Fruit fly (Drosophila melanogaster) whole organism, embryonic: Measurements from ENCODE around the gene SoYb.

ENCODE experiments used
- Bgb ChIP-seq: fragments of 200-800 bp; sonication (Bioruptor generic); IDR thresholded peaks from 2 replicates; pipeline ENCODE4 v1.3.6; 2022; ENCODE audit warnings: missing biosample characterization, missing genetic modification characterization; ENCODE audit not compliant: partially characterized antibody
- CG10209 ChIP-seq: fragments of 200-800 bp; sonication (Bioruptor generic); optimal IDR thresholded peaks from 3 replicates; lab custom pipeline; 2017; ENCODE audit warnings: missing biosample characterization, mild to moderate bottlenecking, missing genetic modification characterization, missing genetic modification reagents
- CG1024 ChIP-seq: fragments of 200-800 bp; sonication (Bioruptor generic); IDR thresholded peaks from 2 replicates; pipeline ENCODE4 v1.3.6; 2022; ENCODE audit warnings: missing biosample characterization, missing genetic modification characterization
- CG11085 ChIP-seq: fragments of 200-800 bp; sonication (Bioruptor generic); IDR thresholded peaks from 2 replicates; pipeline ENCODE4 v1.3.6; 2022; ENCODE audit warnings: missing biosample characterization, missing genetic modification characterization
- CG11398 ChIP-seq: fragments of 200-800 bp; sonication (Bioruptor generic); optimal IDR thresholded peaks from 2 replicates; lab custom pipeline; 2016; ENCODE audit warnings: missing biosample characterization, missing genetic modification characterization
- CG11456 ChIP-seq: fragments of 200-800 bp; sonication (Bioruptor generic); IDR thresholded peaks from 3 replicates; pipeline ENCODE4 v1.3.6; 2022; ENCODE audit warnings: missing biosample characterization, missing genetic modification characterization
- CG12391 ChIP-seq: fragments of 200-800 bp; sonication (Bioruptor generic); optimal IDR thresholded peaks from 3 replicates; lab custom pipeline; 2018; ENCODE audit warnings: missing biosample characterization, mild to moderate bottlenecking, missing genetic modification characterization, moderate library complexity
- CG15696 ChIP-seq: fragments of 200-800 bp; sonication (Bioruptor generic); optimal IDR thresholded peaks from 2 replicates; lab custom pipeline; 2019; ENCODE audit warnings: missing biosample characterization, mild to moderate bottlenecking, missing genetic modification characterization, moderate library complexity
- CG17802 ChIP-seq: fragments of 200-800 bp; sonication (Bioruptor generic); optimal IDR thresholded peaks from 2 replicates; lab custom pipeline; 2018; ENCODE audit warnings: missing biosample characterization, mild to moderate bottlenecking, missing genetic modification characterization, moderate library complexity
- CG18764 ChIP-seq: fragments of 200-800 bp; sonication (Bioruptor generic); optimal IDR thresholded peaks from 3 replicates; lab custom pipeline; 2016; ENCODE audit warnings: missing biosample characterization, missing genetic modification characterization
- CG2202 ChIP-seq: fragments of 200-800 bp; sonication (Bioruptor generic); optimal IDR thresholded peaks from 2 replicates; lab custom pipeline; 2018; ENCODE audit warnings: missing biosample characterization, mild to moderate bottlenecking, missing genetic modification characterization
- CG3281 ChIP-seq: fragments of 200-800 bp; sonication (Bioruptor generic); optimal IDR thresholded peaks from 3 replicates; lab custom pipeline; 2017; ENCODE audit warnings: missing biosample characterization, mild to moderate bottlenecking, missing genetic modification characterization
- CG5953 ChIP-seq: fragments of 200-800 bp; sonication (Bioruptor generic); IDR thresholded peaks from 2 replicates; pipeline ENCODE4 v1.3.6; 2022; ENCODE audit warnings: missing biosample characterization, missing genetic modification characterization
- CG7372 ChIP-seq: fragments of 200-800 bp; sonication (Bioruptor generic); IDR thresholded peaks from 2 replicates; pipeline ENCODE4 v1.3.6; 2022; ENCODE audit warnings: missing biosample characterization, missing genetic modification characterization
- CG7556 ChIP-seq: fragments of 200-800 bp; sonication (Bioruptor generic); optimal IDR thresholded peaks from 2 replicates; lab custom pipeline; 2017; ENCODE audit warnings: missing biosample characterization, mild to moderate bottlenecking, missing genetic modification characterization
- CG7786 ChIP-seq: fragments of 200-800 bp; sonication (Bioruptor generic); optimal IDR thresholded peaks from 2 replicates; lab custom pipeline; 2016; ENCODE audit warnings: missing biosample characterization, missing genetic modification characterization
- CG8388 ChIP-seq: fragments of 200-800 bp; sonication (Bioruptor generic); optimal IDR thresholded peaks from 2 replicates; lab custom pipeline; 2019; ENCODE audit warnings: missing biosample characterization, mild to moderate bottlenecking, missing genetic modification characterization, moderate library complexity
- CG8924 ChIP-seq: fragments of 200-800 bp; optimal IDR thresholded peaks from 3 replicates; lab custom pipeline; 2019; ENCODE audit warnings: missing biosample characterization, mild to moderate bottlenecking, missing genetic modification characterization, moderate library complexity
- CG9727 ChIP-seq: fragments of 200-800 bp; sonication (Bioruptor generic); optimal IDR thresholded peaks from 3 replicates; lab custom pipeline; 2017; ENCODE audit warnings: missing biosample characterization, mild to moderate bottlenecking, missing genetic modification characterization
- D19A ChIP-seq: fragments of 200-800 bp; optimal IDR thresholded peaks from 3 replicates; lab custom pipeline; 2019; ENCODE audit warnings: missing biosample characterization, mild to moderate bottlenecking, missing genetic modification characterization, moderate library complexity
- Drgx ChIP-seq: fragments of 200-800 bp; sonication (Bioruptor generic); IDR thresholded peaks from 2 replicates; pipeline ENCODE4 v1.3.6; 2022; ENCODE audit warnings: missing biosample characterization, missing genetic modification characterization
- Ets65A ChIP-seq: fragments of 200-800 bp; sonication (Bioruptor generic); peaks from one replicate; lab custom pipeline; 2016; ENCODE audit warnings: missing biosample characterization, missing genetic modification characterization
- HLH3B ChIP-seq: fragments of 200-800 bp; sonication (Bioruptor generic); IDR thresholded peaks from 2 replicates; pipeline ENCODE4 v1.3.6; 2022; ENCODE audit warnings: missing biosample characterization, missing genetic modification characterization
- Kr ChIP-seq: fragments of 200-800 bp; sonication (Bioruptor generic); optimal IDR thresholded peaks from 2 replicates; lab custom pipeline; 2017; ENCODE audit warnings: missing biosample characterization, mild to moderate bottlenecking, missing genetic modification characterization
- Nf-YB ChIP-seq: fragments of 200-800 bp; sonication (Bioruptor generic); optimal IDR thresholded peaks from 3 replicates; lab custom pipeline; 2019; ENCODE audit warnings: missing biosample characterization, mild to moderate bottlenecking, missing genetic modification characterization, moderate library complexity
- Oli ChIP-seq: fragments of 200-800 bp; sonication (Bioruptor generic); optimal IDR thresholded peaks from 2 replicates; lab custom pipeline; 2018; ENCODE audit warnings: missing biosample characterization, mild to moderate bottlenecking, missing genetic modification characterization, moderate library complexity
- Scr ChIP-seq: fragments of 200-800 bp; sonication (Bioruptor generic); IDR thresholded peaks from 2 replicates; pipeline ENCODE4 v1.3.6; 2022; ENCODE audit warnings: missing biosample characterization, missing genetic modification characterization; ENCODE audit not compliant: partially characterized antibody
- Sox100B ChIP-seq: fragments of 200-800 bp; sonication (Bioruptor generic); optimal IDR thresholded peaks from 3 replicates; lab custom pipeline; 2018; ENCODE audit warnings: missing biosample characterization, mild to moderate bottlenecking, missing genetic modification characterization
- ap ChIP-seq: fragments of 200-800 bp; sonication (Bioruptor generic); IDR thresholded peaks from 2 replicates; pipeline ENCODE4 v1.3.6; 2022; ENCODE audit warnings: missing biosample characterization, missing genetic modification characterization
- bsh ChIP-seq, 2 experiments: fragments of 200-800 bp; sonication (Bioruptor generic); optimal IDR thresholded peaks; 2 replicates each; lab custom pipeline; 2017 to 2018; ENCODE audit warnings: mild to moderate bottlenecking in 2 of 2, missing biosample characterization in 2 of 2, missing genetic modification characterization in 2 of 2, moderate library complexity in 1 of 2
- danr ChIP-seq: fragments of 200-800 bp; sonication (Bioruptor generic); IDR thresholded peaks from 2 replicates; pipeline ENCODE4 v1.3.6; 2022; ENCODE audit warnings: missing biosample characterization, missing genetic modification characterization
- dm ChIP-seq: fragments of 200-800 bp; sonication (Bioruptor generic); optimal IDR thresholded peaks from 3 replicates; lab custom pipeline; 2016; ENCODE audit warnings: missing biosample characterization, missing genetic modification characterization
- dpn ChIP-seq, 2 experiments: fragments of 200-800 bp; sonication (Bioruptor generic); optimal IDR thresholded peaks; 3 replicates each; lab custom pipeline; 2016; ENCODE audit warnings: missing biosample characterization in 2 of 2, missing genetic modification characterization in 2 of 2
- fu2 ChIP-seq: fragments of 200-800 bp; sonication (Bioruptor generic); optimal IDR thresholded peaks from 2 replicates; lab custom pipeline; 2016; ENCODE audit warnings: missing biosample characterization, missing genetic modification characterization
- gem ChIP-seq: fragments of 200-800 bp; sonication (Bioruptor generic); optimal IDR thresholded peaks from 2 replicates; lab custom pipeline; 2019; ENCODE audit warnings: missing biosample characterization, mild to moderate bottlenecking, missing genetic modification characterization, moderate library complexity
- gsb-n ChIP-seq: fragments of 200-800 bp; sonication (Bioruptor generic); optimal IDR thresholded peaks from 3 replicates; lab custom pipeline; 2018; ENCODE audit warnings: missing biosample characterization, mild to moderate bottlenecking, missing genetic modification characterization
- hkb ChIP-seq, 2 experiments: fragments of 200-800 bp in 1 of 2; fragments of >200 bp in 1 of 2; sonication (Bioruptor generic) in 1 of 2; IDR thresholded peaks in 1 of 2; optimal IDR thresholded peaks in 1 of 2; 2 replicates each; pipeline versions ENCODE4 v1.3.6 to Lab custom; 2017 to 2022; ENCODE audit warnings: missing biosample characterization in 1 of 2, missing genetic modification characterization in 1 of 2
- kah ChIP-seq: fragments of 200-800 bp; sonication (Bioruptor generic); optimal IDR thresholded peaks from 2 replicates; lab custom pipeline; 2018; ENCODE audit warnings: missing biosample characterization, mild to moderate bottlenecking, missing genetic modification characterization
- klu ChIP-seq: fragments of 200-800 bp; sonication (Bioruptor generic); IDR thresholded peaks from 2 replicates; pipeline ENCODE4 v1.3.6; 2022; ENCODE audit warnings: missing biosample characterization, missing genetic modification characterization
- luna ChIP-seq: fragments of 200-800 bp; sonication (Bioruptor generic); optimal IDR thresholded peaks from 2 replicates; lab custom pipeline; 2016; ENCODE audit warnings: missing biosample characterization, missing genetic modification characterization
- nmo ChIP-seq: fragments of 200-800 bp; sonication (Bioruptor generic); optimal IDR thresholded peaks from 2 replicates; lab custom pipeline; 2018; ENCODE audit warnings: missing biosample characterization, mild to moderate bottlenecking, missing genetic modification characterization, moderate library complexity
- nom ChIP-seq: fragments of 200-800 bp; sonication (Bioruptor generic); optimal IDR thresholded peaks from 2 replicates; lab custom pipeline; 2017; ENCODE audit warnings: missing biosample characterization, missing genetic modification characterization, mild to moderate bottlenecking, moderate library complexity, missing genetic modification reagents
- psq ChIP-seq: fragments of 200-800 bp; sonication (Bioruptor generic); optimal IDR thresholded peaks from 2 replicates; lab custom pipeline; 2017; ENCODE audit warnings: missing biosample characterization, missing genetic modification characterization
- sc ChIP-seq, 3 experiments: fragments of >200 bp in 2 of 3; fragments of 200-800 bp in 1 of 3; sonication (Bioruptor generic) in 1 of 3; optimal IDR thresholded peaks; 2 replicates in 2 of 3; 3 replicates in 1 of 3; lab custom pipeline; 2017; ENCODE audit warnings: mild to moderate bottlenecking in 1 of 3, missing biosample characterization in 1 of 3, missing genetic modification characterization in 1 of 3, missing genetic modification reagents in 1 of 3
- sima ChIP-seq: fragments of 200-800 bp; sonication (Bioruptor generic); optimal IDR thresholded peaks from 2 replicates; lab custom pipeline; 2016; ENCODE audit warnings: missing biosample characterization, missing genetic modification characterization
- vvl ChIP-seq: fragments of 200-800 bp; sonication (Bioruptor generic); IDR thresholded peaks from 2 replicates; pipeline ENCODE4 v1.3.6; 2022; ENCODE audit warnings: missing biosample characterization, missing genetic modification characterization
- wor ChIP-seq: fragments of 200-800 bp; sonication (Bioruptor generic); IDR thresholded peaks from 2 replicates; pipeline ENCODE4 v1.3.6; 2022; ENCODE audit warnings: missing biosample characterization, missing genetic modification characterization

SoYb gene

dm6 chr2L:9986402-9987350, 15.9 kb downstream of the SoYb start (continued):
- peak; percentile 33; the same call in 1 of the 2 replicates for TF ChIP-seq ap (GFP tag; lab: Robert Waterston, UW)
- peak; percentile 89 for TF ChIP-seq nom (GFP tag; lab: Kevin White, UChicago)
- no peak for TF ChIP-seq hkb (optimal IDR thresholded peaks at IDR 0.05; lab: Kevin White, UChicago)
- TF ChIP-seq hkb (GFP tag; IDR thresholded peaks at IDR 0.05; lab: Robert Waterston, UW), result peak; percentile 63
- peak; percentile 76 for TF ChIP-seq nmo
- peak; percentile 48 for TF ChIP-seq CG12391 (tag; lab: Kevin White, UChicago)
- no peak for TF ChIP-seq Scr (GFP tag; lab: Robert Waterston, UW)
- peak; percentile 34 for TF ChIP-seq CG2202 (tag; lab: Kevin White, UChicago)
- TF ChIP-seq Sox100B (GFP tag; lab: Kevin White, UChicago), result peak; percentile 47
- peak; percentile 95 for TF ChIP-seq Ets65A
- TF ChIP-seq CG5953, result peak; percentile 54; the same call in 1 of the 2 replicates
- TF ChIP-seq dpn (GFP tag; optimal IDR thresholded peaks at IDR 0.05; lab: Kevin White, UChicago), result peak; percentile 20 to 56
- TF ChIP-seq kah (GFP tag; lab: Kevin White, UChicago), result no peak
- TF ChIP-seq CG15696 (tag; lab: Kevin White, UChicago), result no peak
- TF ChIP-seq danr, result 0 out of 2 replicates have a peak, but pooled peaks have one; percentile 21
- peak; percentile 94 for TF ChIP-seq Drgx
- TF ChIP-seq CG8924 (tag; lab: Kevin White, UChicago), result peak; percentile 22
- TF ChIP-seq CG17802 (tag; lab: Kevin White, UChicago), result peak; percentile 55
- TF ChIP-seq bsh (GFP tag; optimal IDR thresholded peaks at IDR 0.05; lab: Kevin White, UChicago), result peak; percentile 79 to 83
- TF ChIP-seq CG3281 (GFP tag; lab: Kevin White, UChicago), result no peak
- TF ChIP-seq sima (GFP tag; lab: Kevin White, UChicago), result no peak
- peak; percentile 29 for TF ChIP-seq CG9727 (GFP tag; lab: Kevin White, UChicago)
- TF ChIP-seq gsb-n (tag; lab: Kevin White, UChicago), result peak; percentile 16
- TF ChIP-seq dm, result no peak
- no peak for TF ChIP-seq psq (GFP tag; lab: Kevin White, UChicago)
- TF ChIP-seq CG11398 (GFP tag; lab: Kevin White, UChicago), result no peak
- TF ChIP-seq gem (tag; lab: Kevin White, UChicago), result peak; percentile 63
- no peak for TF ChIP-seq Bgb
- TF ChIP-seq sc (optimal IDR thresholded peaks at IDR 0.05; lab: Kevin White, UChicago), result no peak
- peak; percentile 9 for TF ChIP-seq sc (GFP tag; optimal IDR thresholded peaks at IDR 0.05; lab: Kevin White, UChicago)
- TF ChIP-seq CG1024, result peak; percentile 70
- no peak for TF ChIP-seq luna (GFP tag; lab: Kevin White, UChicago)
- peak; percentile 87 for TF ChIP-seq vvl (GFP tag; lab: Robert Waterston, UW)
- peak; percentile 63 for TF ChIP-seq Oli (tag; lab: Kevin White, UChicago)
- TF ChIP-seq CG18764, result peak; percentile 22
- TF ChIP-seq HLH3B (GFP tag; lab: Robert Waterston, UW), result peak; percentile 73
- no peak for TF ChIP-seq Nf-YB (GFP tag; lab: Kevin White, UChicago)
- no peak for TF ChIP-seq CG11456
- peak; percentile 24; the same call in 1 of the 2 replicates for TF ChIP-seq CG11085
- no peak for TF ChIP-seq klu (GFP tag; lab: Robert Waterston, UW)
- peak; percentile 6 for TF ChIP-seq CG7786 (GFP tag; lab: Kevin White, UChicago)
- TF ChIP-seq CG7372 (GFP tag; lab: Robert Waterston, UW), result 0 out of 2 replicates have a peak, but pooled peaks have one; percentile 38
- TF ChIP-seq CG8388 (GFP tag; lab: Kevin White, UChicago), result peak; percentile 50
- TF ChIP-seq wor (GFP tag; lab: Robert Waterston, UW), result peak; percentile 34
- no peak for TF ChIP-seq Kr (GFP tag; lab: Kevin White, UChicago)
- no peak for TF ChIP-seq fu2 (GFP tag; lab: Kevin White, UChicago)
- TF ChIP-seq CG10209 (GFP tag; lab: Kevin White, UChicago), result peak; percentile 12
- TF ChIP-seq CG7556, result peak; percentile 34
- peak; percentile 54 for TF ChIP-seq D19A (tag; lab: Kevin White, UChicago)
